Worm (Caenorhabditis elegans): ENCODE results near the gene F18A11.3.

ce11 chrII:12994009-12994788 is 42.4 kb downstream of the F18A11.3 start:
- TF ChIP-seq snpc-4 (tag; optimal IDR thresholded peaks at IDR 0.05) = no peak
- TF ChIP-seq unc-62 (GFP tag; optimal IDR thresholded peaks at IDR 0.05) = no peak
- TF ChIP-seq fkh-2 (tag; optimal IDR thresholded peaks at IDR 0.05) = no peak
- no peak for TF ChIP-seq ztf-4 (tag; optimal IDR thresholded peaks at IDR 0.05)
- TF ChIP-seq ceh-82 (tag; optimal IDR thresholded peaks at IDR 0.05) = no peak
- TF ChIP-seq egl-27 (tag; optimal IDR thresholded peaks at IDR 0.05) = no peak
- TF ChIP-seq jun-1 (tag; optimal IDR thresholded peaks at IDR 0.05) = no peak
- no peak for TF ChIP-seq nhr-77 (tag; optimal IDR thresholded peaks at IDR 0.05)
- TF ChIP-seq fkh-10 (GFP tag; optimal IDR thresholded peaks at IDR 0.05) = no peak
- no peak for TF ChIP-seq lin-39 (tag; optimal IDR thresholded peaks at IDR 0.05)
- no peak for TF ChIP-seq unc-39 (tag; optimal IDR thresholded peaks at IDR 0.05)
- no peak for TF ChIP-seq pqm-1 (tag; optimal IDR thresholded peaks at IDR 0.05)
- no peak for TF ChIP-seq nhr-67 (tag; optimal IDR thresholded peaks at IDR 0.05)
- TF ChIP-seq ztf-11 (tag; optimal IDR thresholded peaks at IDR 0.05) = no peak
